Worm (Caenorhabditis elegans) whole organism, L4/young adult: Measurements from ENCODE around the gene ttll-15.

Source experiments
- W03F9.2 ChIP-seq: fragments of 150-350 bp; optimal IDR thresholded peaks from 2 replicates; lab custom pipeline; 2014; ENCODE audit warnings: missing biosample characterization, missing genetic modification characterization
- him-1 ChIP-seq: sonication (generic microtip); optimal IDR thresholded peaks from 2 replicates; lab custom pipeline; 2016; ENCODE audit warnings: missing genotype, missing genetic modification reagents, missing genetic modification characterization, missing compliant biosample characterization

DNA sequence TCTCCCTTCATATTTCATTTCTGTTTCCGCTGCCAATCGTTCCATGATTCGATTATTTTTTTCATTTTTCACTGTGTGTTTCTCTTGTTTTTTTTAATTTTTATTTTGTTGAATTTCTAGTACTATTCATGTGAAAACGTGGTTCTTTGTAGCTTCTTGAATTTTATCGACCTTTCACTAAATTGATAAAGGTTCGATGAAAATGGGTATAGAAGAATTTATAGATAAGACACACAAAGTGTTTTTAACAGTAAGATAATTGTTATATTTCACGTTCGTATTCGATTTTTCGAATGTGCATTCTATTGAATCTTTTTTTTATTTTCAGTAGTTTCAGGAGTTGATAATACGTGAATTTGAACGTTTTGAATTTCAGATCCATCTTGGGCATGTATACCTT lies 13.6 kb downstream of the ttll-15 start, which contains the start of gene ugt-49:
- TF ChIP-seq him-1 (tag; lab: Kevin White, UChicago) (no peak), W03F9.2 (no peak)
